Fruit fly (Drosophila melanogaster) whole organism, prepupa: Measurements from ENCODE around the gene Vps15.

Source experiments
- CG11294 ChIP-seq: fragments of 200-800 bp; sonication (Bioruptor generic); IDR thresholded peaks from 2 replicates; pipeline ENCODE4 v1.3.6; 2022; ENCODE audit warnings: missing biosample characterization, missing genetic modification characterization
- CG11762 ChIP-seq: fragments of 200-800 bp; sonication (Bioruptor generic); optimal IDR thresholded peaks from 3 replicates; lab custom pipeline; 2016; ENCODE audit warnings: missing biosample characterization, missing genetic modification characterization; ENCODE audit not compliant: insufficient read depth
- CG11902 ChIP-seq: fragments of 200-800 bp; sonication (Bioruptor generic); optimal IDR thresholded peaks from 3 replicates; lab custom pipeline; 2016; ENCODE audit warnings: missing biosample characterization, missing genetic modification characterization
- CG1621 ChIP-seq: fragments of 200-800 bp; sonication (Bioruptor generic); optimal IDR thresholded peaks from 3 replicates; lab custom pipeline; 2018; ENCODE audit warnings: missing biosample characterization, mild to moderate bottlenecking, missing genetic modification characterization
- CG32006 ChIP-seq: fragments of 200-800 bp; sonication (Bioruptor generic); optimal IDR thresholded peaks from 3 replicates; lab custom pipeline; 2017; ENCODE audit warnings: missing biosample characterization, mild to moderate bottlenecking, missing genetic modification characterization
- CG3919 ChIP-seq: fragments of 200-800 bp; sonication (Bioruptor generic); optimal IDR thresholded peaks from 3 replicates; lab custom pipeline; 2016; ENCODE audit warnings: missing biosample characterization, missing genetic modification characterization
- CG4318 ChIP-seq: fragments of 200-800 bp; sonication (Bioruptor generic); optimal IDR thresholded peaks from 3 replicates; lab custom pipeline; 2017; ENCODE audit warnings: missing biosample characterization, mild to moderate bottlenecking, missing genetic modification characterization
- CG7368 ChIP-seq: fragments of 200-800 bp; sonication (Bioruptor generic); optimal IDR thresholded peaks from 3 replicates; lab custom pipeline; 2016; ENCODE audit warnings: missing biosample characterization, missing genetic modification characterization
- Eip75B ChIP-seq: fragments of 200-800 bp; sonication (Bioruptor generic); optimal IDR thresholded peaks from 3 replicates; lab custom pipeline; 2016; ENCODE audit warnings: missing biosample characterization, missing genetic modification characterization
- Ets21C ChIP-seq: fragments of 200-800 bp; sonication (Bioruptor generic); optimal IDR thresholded peaks from 3 replicates; lab custom pipeline; 2016; ENCODE audit warnings: missing biosample characterization, missing genetic modification characterization
- Ets96B ChIP-seq: fragments of 200-800 bp; optimal IDR thresholded peaks from 2 replicates; lab custom pipeline; 2019; ENCODE audit warnings: missing biosample characterization, mild to moderate bottlenecking, missing genetic modification characterization, moderate library complexity
- Hr4 ChIP-seq: fragments of 200-800 bp; sonication (Bioruptor generic); optimal IDR thresholded peaks from 3 replicates; lab custom pipeline; 2016; ENCODE audit warnings: missing biosample characterization, missing genetic modification characterization
- Smox ChIP-seq: fragments of 200-800 bp; sonication (Bioruptor generic); optimal IDR thresholded peaks from 3 replicates; lab custom pipeline; 2016; ENCODE audit warnings: missing biosample characterization, missing genetic modification characterization
- Sox14 ChIP-seq: fragments of 200-800 bp; sonication (Bioruptor generic); optimal IDR thresholded peaks from 3 replicates; lab custom pipeline; 2016; ENCODE audit warnings: missing biosample characterization, missing genetic modification characterization
- Sox15 ChIP-seq: fragments of 200-800 bp; sonication (Bioruptor generic); optimal IDR thresholded peaks from 3 replicates; lab custom pipeline; 2016; ENCODE audit warnings: missing biosample characterization, missing genetic modification characterization
- acj6 ChIP-seq: fragments of 200-800 bp; sonication (Bioruptor generic); optimal IDR thresholded peaks from 3 replicates; lab custom pipeline; 2016; ENCODE audit warnings: missing biosample characterization, missing genetic modification characterization
- dac ChIP-seq: fragments of 200-800 bp; sonication (Bioruptor generic); optimal IDR thresholded peaks from 2 replicates; lab custom pipeline; 2017; ENCODE audit warnings: missing biosample characterization, mild to moderate bottlenecking, missing genetic modification characterization
- esn ChIP-seq: fragments of 200-800 bp; sonication (Bioruptor generic); optimal IDR thresholded peaks from 2 replicates; lab custom pipeline; 2016; ENCODE audit warnings: missing biosample characterization, mild to moderate bottlenecking, missing genetic modification characterization, moderate library complexity
- fd85E ChIP-seq: fragments of 200-800 bp; sonication (Bioruptor generic); optimal IDR thresholded peaks from 3 replicates; lab custom pipeline; 2016; ENCODE audit warnings: missing biosample characterization, missing genetic modification characterization
- fkh ChIP-seq: fragments of 200-800 bp; sonication (Bioruptor generic); optimal IDR thresholded peaks from 3 replicates; lab custom pipeline; 2017; ENCODE audit warnings: missing biosample characterization, mild to moderate bottlenecking, missing genetic modification characterization, moderate library complexity
- lz ChIP-seq: fragments of 200-800 bp; sonication (Bioruptor generic); optimal IDR thresholded peaks from 3 replicates; lab custom pipeline; 2016; ENCODE audit warnings: missing biosample characterization, missing genetic modification characterization
- net ChIP-seq: fragments of 200-800 bp; sonication (Bioruptor generic); optimal IDR thresholded peaks from 3 replicates; lab custom pipeline; 2016; ENCODE audit warnings: missing biosample characterization, missing genetic modification characterization
- vri ChIP-seq: fragments of 200-800 bp; sonication (Bioruptor generic); optimal IDR thresholded peaks from 3 replicates; lab custom pipeline; 2016; ENCODE audit warnings: missing biosample characterization, mild to moderate bottlenecking, missing genetic modification characterization

Gene Vps15

DNA sequence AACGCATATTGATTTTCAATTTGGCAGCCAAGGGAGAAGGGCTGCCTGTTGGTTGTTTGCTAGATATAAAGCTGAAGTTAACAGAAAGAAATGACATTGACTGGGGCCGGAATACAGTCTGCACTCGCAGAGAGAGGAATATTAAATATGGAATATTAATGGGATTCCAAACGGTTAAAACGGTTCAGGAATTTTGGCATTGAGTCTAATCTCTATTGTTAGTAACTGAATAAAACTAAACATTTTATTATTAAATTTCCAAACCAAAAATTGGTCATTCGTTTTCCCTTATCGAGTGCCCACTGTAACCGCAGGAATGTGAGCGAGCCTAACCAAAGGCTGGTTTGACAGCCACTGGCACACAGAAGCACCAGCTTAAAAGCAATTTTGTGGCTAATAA is 32.6 kb downstream of the Vps15 start (continued):
- TF ChIP-seq dac (GFP tag; lab: Kevin White, UChicago) (no peak), CG1621 (tag; lab: Kevin White, UChicago) (no peak), CG7368 (no peak), vri (GFP tag; lab: Kevin White, UChicago) (no peak), net (GFP tag; lab: Kevin White, UChicago) (no peak), Ets96B (tag; lab: Kevin White, UChicago) (peak; percentile 8), CG11762 (GFP tag; lab: Kevin White, UChicago) (no peak)

DNA sequence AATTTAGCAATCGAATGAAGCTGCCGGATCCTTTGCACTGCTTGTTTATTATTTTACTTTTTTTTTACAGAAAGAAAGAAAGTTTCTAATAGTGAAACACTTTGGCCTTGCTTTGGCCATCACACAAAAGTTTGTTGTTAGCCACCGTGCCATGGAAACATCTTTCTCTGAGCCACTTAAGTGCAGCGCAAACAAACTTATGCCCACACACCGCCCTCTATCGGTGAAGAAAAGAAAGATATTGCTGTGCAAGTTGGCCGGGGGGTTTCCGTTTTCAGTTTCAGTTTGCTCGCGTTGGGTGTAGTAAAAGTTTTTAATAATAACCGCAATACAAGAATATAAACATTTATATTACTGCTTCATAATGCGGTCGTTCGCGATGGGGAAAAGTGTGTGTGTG is 49.8 kb downstream of the Vps15 start:
- TF ChIP-seq CG11294 (GFP tag; lab: Robert Waterston, UW), result no peak
- no peak for TF ChIP-seq Hr4 (GFP tag; lab: Kevin White, UChicago)
- TF ChIP-seq CG4318 (GFP tag; lab: Kevin White, UChicago), result no peak
- TF ChIP-seq Smox (GFP tag; lab: Kevin White, UChicago), result no peak
- TF ChIP-seq CG32006 (GFP tag; lab: Kevin White, UChicago), result no peak
- TF ChIP-seq fkh (GFP tag; lab: Kevin White, UChicago), result no peak
- TF ChIP-seq fd85E (GFP tag; lab: Kevin White, UChicago), result no peak
- TF ChIP-seq CG1621 (tag; lab: Kevin White, UChicago), result no peak
- TF ChIP-seq Ets96B (tag; lab: Kevin White, UChicago), result no peak
- no peak for TF ChIP-seq Sox14
- no peak for TF ChIP-seq CG11902 (GFP tag; lab: Kevin White, UChicago)
- TF ChIP-seq Eip75B (GFP tag; lab: Kevin White, UChicago), result no peak
- TF ChIP-seq Sox15 (GFP tag; lab: Kevin White, UChicago), result no peak
- TF ChIP-seq esn (GFP tag; lab: Kevin White, UChicago), result no peak
- no peak for TF ChIP-seq lz (GFP tag; lab: Kevin White, UChicago)
- no peak for TF ChIP-seq Ets21C (GFP tag; lab: Kevin White, UChicago)
- no peak for TF ChIP-seq acj6 (GFP tag; lab: Kevin White, UChicago)
- no peak for TF ChIP-seq CG3919 (GFP tag; lab: Kevin White, UChicago)
- TF ChIP-seq, all 60 proteins: peak for 0
